Fruit fly (Drosophila melanogaster): Measurements from ENCODE around the gene CG14194.

- TF ChIP-seq sage (GFP tag; optimal IDR thresholded peaks at IDR 0.05) = no peak
- TF ChIP-seq OdsH (GFP tag; optimal IDR thresholded peaks at IDR 0.05) = no peak
- no peak for TF ChIP-seq Hr78 (GFP tag; optimal IDR thresholded peaks at IDR 0.05)
- TF ChIP-seq psq (GFP tag; optimal IDR thresholded peaks at IDR 0.05) = no peak
Observed at dm6 chrX:19212954-19213353, 19.6 kb downstream of the CG14194 start, which contains the start of gene Mur18B.

All from whole organism, wandering third instar larva.